Worm (Caenorhabditis elegans): ENCODE results near the gene nhr-158.

ce11 chrV:3855916-3856315, 18.0 kb downstream of the nhr-158 start:
- TF ChIP-seq ceh-82 (tag; optimal IDR thresholded peaks at IDR 0.05) (no peak), ztf-4 (tag; optimal IDR thresholded peaks at IDR 0.05) (no peak), blmp-1 (tag; optimal IDR thresholded peaks at IDR 0.05) (no peak)
